Worm (Caenorhabditis elegans) whole organism, early embryonic: ENCODE measurements around the gene ech-6.

ENCODE experiments used
- F13C5.2 ChIP-seq: sonication (generic microtip); optimal IDR thresholded peaks from 2 replicates; lab custom pipeline; 2017; ENCODE audit warnings: mild to moderate bottlenecking, missing genetic modification characterization, inconsistent platforms, missing compliant biosample characterization
- ama-1 ChIP-seq: fragments of 150-350 bp; optimal IDR thresholded peaks from 2 replicates; lab custom pipeline; 2014
- flt-1 ChIP-seq: fragments of 200-800 bp; sonication (Bioruptor generic); IDR thresholded peaks from 2 replicates; pipeline ENCODE4 v1.3.6; 2022; ENCODE audit warnings: missing genetic modification characterization, missing compliant biosample characterization
- hmbx-1 ChIP-seq: sonication (generic microtip); optimal IDR thresholded peaks from 2 replicates; lab custom pipeline; 2016; ENCODE audit warnings: mild to moderate bottlenecking, missing genetic modification characterization, missing compliant biosample characterization

DNA sequence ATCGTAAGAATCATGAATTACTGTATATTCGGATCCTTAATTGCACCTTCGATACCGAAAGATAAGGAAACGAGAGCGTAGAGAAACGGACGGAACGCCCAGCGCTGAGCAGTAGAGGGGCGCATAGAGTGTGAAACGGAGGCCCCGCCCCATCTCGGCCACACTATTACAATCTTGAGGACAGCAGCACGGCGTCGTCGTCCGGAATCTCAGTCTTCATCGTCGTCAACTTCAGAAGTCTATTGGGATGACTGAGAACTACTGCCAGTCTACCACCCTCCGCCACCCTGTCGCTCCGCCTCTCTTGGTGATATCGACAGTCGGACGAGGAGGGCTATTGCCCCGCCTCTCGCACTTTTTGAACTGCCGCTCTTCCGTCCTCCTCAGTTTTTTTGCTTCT lies 12.0 kb upstream of the ech-6 start:
- TF ChIP-seq ama-1 (lab: Kevin White, UChicago) (no peak), hmbx-1 (tag; lab: Kevin White, UChicago) (no peak), flt-1 (GFP tag; lab: Robert Waterston, UW) (no peak), F13C5.2 (tag; lab: Kevin White, UChicago) (no peak)
